Worm (Caenorhabditis elegans) whole organism, midembryonic: ENCODE data around the gene F38A1.6.

Experiments
- T22C8.4 ChIP-seq: fragments of 200-800 bp; sonication (Bioruptor generic); IDR thresholded peaks from 2 replicates; pipeline ENCODE4 v1.3.6; 2022; ENCODE audit warnings: missing genetic modification characterization, missing compliant biosample characterization
- cog-1 ChIP-seq: sonication (generic microtip); optimal IDR thresholded peaks from 2 replicates; lab custom pipeline; 2016; ENCODE audit warnings: missing genetic modification characterization, missing compliant biosample characterization
- flt-1 ChIP-seq: fragments of 200-800 bp; sonication (Bioruptor generic); IDR thresholded peaks from 2 replicates; pipeline ENCODE4 v1.3.6; 2022; ENCODE audit warnings: missing genetic modification characterization, missing compliant biosample characterization
- klf-2 ChIP-seq: fragments of 200-800 bp; sonication (Bioruptor generic); conservative IDR thresholded peaks from 2 replicates; pipeline ENCODE4 v1.3.6; 2022; ENCODE audit warnings: missing genetic modification reagents, missing genetic modification characterization, missing compliant biosample characterization
- med-1 ChIP-seq: sonication (generic microtip); optimal IDR thresholded peaks from 2 replicates; lab custom pipeline; 2017; ENCODE audit warnings: missing genetic modification characterization, mild to moderate bottlenecking, missing compliant biosample characterization, antibody characterized with exemption, missing genetic modification reagents; ENCODE audit not compliant: insufficient read depth
- ref-1 ChIP-seq: fragments of 200-800 bp; sonication (Bioruptor generic); conservative IDR thresholded peaks from 2 replicates; pipeline ENCODE4 v1.3.6; 2022; ENCODE audit warnings: missing genetic modification reagents, missing genetic modification characterization, missing compliant biosample characterization
- tab-1 ChIP-seq: fragments of 200-800 bp; sonication (Bioruptor generic); IDR thresholded peaks from 2 replicates; pipeline ENCODE4 v1.3.6; 2022; ENCODE audit warnings: missing genetic modification characterization, missing compliant biosample characterization
- ztf-23 ChIP-seq: fragments of 200-800 bp; sonication (Bioruptor generic); IDR thresholded peaks from 2 replicates; pipeline ENCODE4 v1.3.6; 2022; ENCODE audit warnings: missing genetic modification reagents, missing genetic modification characterization, missing compliant biosample characterization
- ztf-29 ChIP-seq: fragments of 200-800 bp; sonication (Bioruptor generic); IDR thresholded peaks from 2 replicates; pipeline ENCODE4 v1.3.6; 2022; ENCODE audit warnings: missing genetic modification reagents, missing genetic modification characterization, missing compliant biosample characterization

- TF ChIP-seq T22C8.4 (GFP tag; lab: Robert Waterston, UW) = no peak
- no peak for TF ChIP-seq klf-2 (GFP tag; lab: Robert Waterston, UW)
- no peak for TF ChIP-seq cog-1 (tag; lab: Kevin White, UChicago)
- TF ChIP-seq med-1 (GFP tag; lab: Kevin White, UChicago) = no peak
- TF ChIP-seq ztf-29 (GFP tag; lab: Robert Waterston, UW) = no peak
- no peak for TF ChIP-seq tab-1
- TF ChIP-seq flt-1 (GFP tag; lab: Robert Waterston, UW) = no peak
- no peak for TF ChIP-seq ztf-23 (GFP tag; lab: Robert Waterston, UW)
- no peak for TF ChIP-seq ref-1 (GFP tag; lab: Robert Waterston, UW)
Measured at ce11 chrIV:1278945-1279344, 27.3 kb downstream of the F38A1.6 start.
